Fruit fly (Drosophila melanogaster): Measurements from ENCODE around the gene ATPsynE.

The ATPsynE gene

DNA sequence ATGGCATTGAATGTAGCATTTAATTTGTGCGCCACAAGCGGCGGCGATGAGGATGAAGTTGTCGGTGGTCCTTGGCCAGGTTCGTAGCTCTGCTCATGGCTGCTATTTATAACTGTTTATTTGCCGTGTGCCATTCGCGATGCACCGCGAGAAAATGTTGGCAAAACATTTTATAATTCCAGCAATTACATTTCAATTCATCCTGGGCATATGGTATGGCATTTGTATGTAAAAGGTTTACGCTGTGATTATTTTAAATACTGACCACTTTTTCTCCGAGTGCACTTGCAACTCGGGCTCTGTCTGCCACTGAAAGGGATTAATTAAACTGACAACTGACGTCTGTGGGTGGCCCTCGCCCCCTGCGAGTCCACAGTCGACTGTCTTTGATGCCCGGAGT lies 29.9 kb downstream of the ATPsynE start (continued):
- TF ChIP-seq BtbVII (GFP tag; optimal IDR thresholded peaks at IDR 0.05) (no peak), CG3995 (GFP tag; optimal IDR thresholded peaks at IDR 0.05) (no peak), gce (GFP tag; IDR thresholded peaks at IDR 0.05) (no peak; the same call in 2 of the 3 replicates), CG5245 (GFP tag; optimal IDR thresholded peaks at IDR 0.05) (no peak), corto (GFP tag; optimal IDR thresholded peaks at IDR 0.05) (no peak), Abd-B (GFP tag; optimal IDR thresholded peaks at IDR 0.05) (no peak), CG14050 (GFP tag; IDR thresholded peaks at IDR 0.05) (no peak), Ravus (GFP tag; IDR thresholded peaks at IDR 0.05) (no peak), CG14441 (GFP tag; IDR thresholded peaks at IDR 0.05) (no peak), HHEX (GFP tag; optimal IDR thresholded peaks at IDR 0.05) (peak; percentile 1), slp2 (GFP tag; optimal IDR thresholded peaks at IDR 0.05) (no peak), CG4282 (GFP tag; optimal IDR thresholded peaks at IDR 0.05) (no peak), Xrp1 (GFP tag; IDR thresholded peaks at IDR 0.05) (peak; percentile 57; the same call in 1 of the 2 replicates), trem (tag; optimal IDR thresholded peaks at IDR 0.05) (no peak), B-H2 (GFP tag; optimal IDR thresholded peaks at IDR 0.05) (no peak), Antp (GFP tag; optimal IDR thresholded peaks at IDR 0.05) (peak; percentile 29), org-1 (GFP tag; optimal IDR thresholded peaks at IDR 0.05) (peak; percentile 35), gem (tag; optimal IDR thresholded peaks at IDR 0.05) (peak; percentile 48), CG17186 (GFP tag; optimal IDR thresholded peaks at IDR 0.05) (no peak), mam (GFP tag; optimal IDR thresholded peaks at IDR 0.05) (peak; percentile 9), CG30403 (GFP tag; optimal IDR thresholded peaks at IDR 0.05) (peak; percentile 35), CG13296 (GFP tag; optimal IDR thresholded peaks at IDR 0.05) (no peak), kah (GFP tag; optimal IDR thresholded peaks at IDR 0.05) (no peak), Opbp (GFP tag; IDR thresholded peaks at IDR 0.05; ENCODE audit: partially characterized antibody) (no peak), aop (GFP tag; IDR thresholded peaks at IDR 0.05) (no peak), grn (GFP tag; optimal IDR thresholded peaks at IDR 0.05) (no peak), Mrtf (GFP tag; IDR thresholded peaks at IDR 0.05) (peak; percentile 47; the same call in 1 of the 3 replicates), ase (GFP tag; IDR thresholded peaks at IDR 0.05) (no peak), CG1603 (tag; optimal IDR thresholded peaks at IDR 0.05) (peak; percentile 59), TFAM (GFP tag; optimal IDR thresholded peaks at IDR 0.05) (no peak), row (GFP tag; IDR thresholded peaks at IDR 0.05) (peak; percentile 55), nau (GFP tag; optimal IDR thresholded peaks at IDR 0.05) (no peak), CG3281 (GFP tag; optimal IDR thresholded peaks at IDR 0.05) (no peak), dpn (GFP tag; optimal IDR thresholded peaks at IDR 0.05) (peak; percentile 24 to 27), CG17802 (tag; optimal IDR thresholded peaks at IDR 0.05) (no peak), Med (GFP tag) (peak; percentile 91), nerfin-2 (GFP tag; IDR thresholded peaks at IDR 0.05; ENCODE audit: partially characterized antibody) (no peak), CG18599 (GFP tag; optimal IDR thresholded peaks at IDR 0.05) (peak; percentile 65), ci (GFP tag; IDR thresholded peaks at IDR 0.05) (peak; percentile 64; the same call in 1 of the 3 replicates), Aef1 (GFP tag; IDR thresholded peaks at IDR 0.05) (peak; percentile 39; the same call in 2 of the 3 replicates), prd (optimal IDR thresholded peaks at IDR 0.05) (no peak), prd (GFP tag; IDR thresholded peaks at IDR 0.05) (peak; percentile 71), h (optimal IDR thresholded peaks at IDR 0.05) (no peak), Drgx (GFP tag; IDR thresholded peaks at IDR 0.05) (peak; percentile 54), ranshi (GFP tag; IDR thresholded peaks at IDR 0.05) (no peak), CG30431 (GFP tag; optimal IDR thresholded peaks at IDR 0.05) (peak; percentile 0), CG16813 (GFP tag; IDR thresholded peaks at IDR 0.05; ENCODE audit: partially characterized antibody) (no peak), CG34376 (GFP tag; optimal IDR thresholded peaks at IDR 0.05) (no peak), Optix (GFP tag; IDR thresholded peaks at IDR 0.05) (peak; percentile 64), CG8944 (GFP tag; optimal IDR thresholded peaks at IDR 0.05) (peak; percentile 8), Blimp-1 (GFP tag; optimal IDR thresholded peaks at IDR 0.05) (peak; percentile 21), CG11093 (GFP tag; IDR thresholded peaks at IDR 0.05) (no peak)
